Worm (Caenorhabditis elegans) whole organism, midembryonic: ENCODE measurements around the gene mks-3.

Experiments
- T22C8.4 ChIP-seq: fragments of 200-800 bp; sonication (Bioruptor generic); IDR thresholded peaks from 2 replicates; pipeline ENCODE4 v1.3.6; 2022; ENCODE audit warnings: missing genetic modification characterization, missing compliant biosample characterization
- cog-1 ChIP-seq: sonication (generic microtip); optimal IDR thresholded peaks from 2 replicates; lab custom pipeline; 2016; ENCODE audit warnings: missing genetic modification characterization, missing compliant biosample characterization
- klf-2 ChIP-seq: fragments of 200-800 bp; sonication (Bioruptor generic); conservative IDR thresholded peaks from 2 replicates; pipeline ENCODE4 v1.3.6; 2022; ENCODE audit warnings: missing genetic modification reagents, missing genetic modification characterization, missing compliant biosample characterization
- tab-1 ChIP-seq: fragments of 200-800 bp; sonication (Bioruptor generic); IDR thresholded peaks from 2 replicates; pipeline ENCODE4 v1.3.6; 2022; ENCODE audit warnings: missing genetic modification characterization, missing compliant biosample characterization
- ztf-29 ChIP-seq: fragments of 200-800 bp; sonication (Bioruptor generic); IDR thresholded peaks from 2 replicates; pipeline ENCODE4 v1.3.6; 2022; ENCODE audit warnings: missing genetic modification reagents, missing genetic modification characterization, missing compliant biosample characterization

DNA sequence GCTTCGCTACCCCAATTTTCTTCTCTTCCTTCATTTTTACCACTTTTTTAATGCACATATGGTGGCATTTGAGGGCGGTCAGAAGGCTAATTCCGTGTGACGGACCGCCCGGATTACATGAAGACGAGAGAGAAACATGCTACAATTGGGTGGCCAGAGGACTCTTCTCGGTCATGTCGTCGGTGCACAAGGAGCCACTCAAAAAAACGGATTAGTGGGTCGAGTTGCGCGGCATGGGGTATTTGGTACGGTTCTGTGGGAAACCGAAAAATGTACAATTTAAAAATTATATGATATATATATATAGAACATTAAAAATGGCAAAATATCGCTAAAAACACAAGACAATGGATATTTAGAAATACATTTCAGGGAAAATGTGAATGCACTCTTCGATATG is 12.6 kb downstream of the mks-3 start:
- TF ChIP-seq cog-1 (tag; lab: Kevin White, UChicago) (no peak), ztf-29 (no peak), klf-2 (GFP tag; lab: Robert Waterston, UW) (no peak), T22C8.4 (GFP tag; lab: Robert Waterston, UW) (no peak), tab-1 (GFP tag; lab: Robert Waterston, UW) (no peak)
